Worm (Caenorhabditis elegans): ENCODE data around the gene nhr-48.

DNA sequence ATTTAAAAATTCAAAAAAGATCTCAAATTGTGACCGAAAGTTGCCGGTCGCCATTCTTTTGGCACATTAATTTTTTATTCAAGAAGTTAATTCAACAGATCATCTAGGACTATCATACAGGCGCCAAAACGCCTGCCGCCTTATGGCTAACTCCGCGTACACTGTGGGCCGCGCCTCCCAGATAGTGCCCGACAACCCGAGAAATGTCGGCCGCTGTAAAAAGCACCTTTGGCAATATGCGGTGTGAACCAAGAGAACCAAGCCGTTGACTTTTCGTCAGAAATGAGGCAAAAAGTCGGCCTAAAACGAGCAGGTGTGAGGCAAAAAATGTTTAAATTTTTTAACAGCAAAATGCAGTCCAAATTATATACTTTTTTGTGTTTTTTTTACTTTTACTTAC, 51.2 kb downstream of the nhr-48 start:
- TF ChIP-seq snpc-4 (tag; optimal IDR thresholded peaks at IDR 0.05): no peak
- TF ChIP-seq aly-2 (tag; optimal IDR thresholded peaks at IDR 0.05): no peak
- TF ChIP-seq R02D3.7 (tag; optimal IDR thresholded peaks at IDR 0.05): no peak
- TF ChIP-seq ztf-11 (tag; optimal IDR thresholded peaks at IDR 0.05): no peak
- no peak for TF ChIP-seq skn-1 (tag; optimal IDR thresholded peaks at IDR 0.05)
- no peak for TF ChIP-seq unc-62 (GFP tag; optimal IDR thresholded peaks at IDR 0.05)
- TF ChIP-seq hmg-11 (tag; optimal IDR thresholded peaks at IDR 0.05): no peak
- no peak for TF ChIP-seq fkh-10 (GFP tag; optimal IDR thresholded peaks at IDR 0.05)
- no peak for TF ChIP-seq sea-2 (GFP tag; optimal IDR thresholded peaks at IDR 0.05)

All from whole organism, L3 larva.